Worm (Caenorhabditis elegans): Measurements from ENCODE around the gene Y55F3C.17.

Y55F3C.17 gene

DNA sequence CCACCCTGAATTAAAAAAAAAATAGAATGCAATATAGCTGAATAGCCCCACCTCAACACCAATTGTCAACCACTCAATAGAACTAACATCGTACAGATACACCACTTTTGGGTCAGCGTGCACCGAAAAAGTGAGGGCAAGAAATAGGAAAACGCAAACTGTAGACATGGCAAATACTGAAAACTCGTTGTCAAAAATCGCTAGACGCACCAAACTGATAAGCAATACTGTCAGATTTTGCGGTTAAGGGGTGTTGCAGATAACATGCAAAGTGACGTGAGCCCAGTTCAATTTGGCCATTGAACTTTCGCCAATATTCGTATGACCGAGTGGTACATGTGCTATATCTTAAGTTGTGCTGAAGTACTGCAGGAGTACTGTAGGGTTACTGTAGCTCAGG is 24.9 kb downstream of the Y55F3C.17 start, which contains the start of gene K11H12.3:
TSS of gene K11H12.3 (minus strand) at position 168 of the 400 bp plus-strand sequence.
- no peak for TF ChIP-seq lsy-2 (tag; optimal IDR thresholded peaks at IDR 0.05)
- TF ChIP-seq lin-35 (GFP tag; optimal IDR thresholded peaks at IDR 0.05): peak in 1 of 2 experiments; percentile 4
- peak; percentile 33 for TF ChIP-seq elt-2 (tag; optimal IDR thresholded peaks at IDR 0.05)
- no peak for TF ChIP-seq unc-98 (GFP tag; IDR thresholded peaks at IDR 0.05)
- TF ChIP-seq ztf-4 (tag; optimal IDR thresholded peaks at IDR 0.05): no peak
- no peak for TF ChIP-seq efl-1 (optimal IDR thresholded peaks at IDR 0.05)
- peak in 1 of 2 experiments; percentile 29 for TF ChIP-seq efl-1 (GFP tag; optimal IDR thresholded peaks at IDR 0.05 in 1 of 2)
- TF ChIP-seq ceh-82 (tag; optimal IDR thresholded peaks at IDR 0.05): no peak
- TF ChIP-seq nhr-19 (GFP tag; conservative IDR thresholded peaks at IDR 0.05): no peak

- TF ChIP-seq efl-1 (optimal IDR thresholded peaks at IDR 0.05) (no peak), efl-1 (GFP tag; optimal IDR thresholded peaks at IDR 0.05 in 1 of 2) (peak in 1 of 2 experiments; percentile 35), sox-4 (tag; optimal IDR thresholded peaks at IDR 0.05) (no peak), nhr-47 (tag; optimal IDR thresholded peaks at IDR 0.05) (no peak), aly-2 (tag; optimal IDR thresholded peaks at IDR 0.05) (no peak), nhr-85 (tag) (peak; percentile 6)
Measured at ce11 chrIV:670455-670854, 27.7 kb downstream of the Y55F3C.17 start, which contains the start of gene K11H12.11. Gene K11H12.11, minus strand, starts transcription at chrIV:670555.

DNA sequence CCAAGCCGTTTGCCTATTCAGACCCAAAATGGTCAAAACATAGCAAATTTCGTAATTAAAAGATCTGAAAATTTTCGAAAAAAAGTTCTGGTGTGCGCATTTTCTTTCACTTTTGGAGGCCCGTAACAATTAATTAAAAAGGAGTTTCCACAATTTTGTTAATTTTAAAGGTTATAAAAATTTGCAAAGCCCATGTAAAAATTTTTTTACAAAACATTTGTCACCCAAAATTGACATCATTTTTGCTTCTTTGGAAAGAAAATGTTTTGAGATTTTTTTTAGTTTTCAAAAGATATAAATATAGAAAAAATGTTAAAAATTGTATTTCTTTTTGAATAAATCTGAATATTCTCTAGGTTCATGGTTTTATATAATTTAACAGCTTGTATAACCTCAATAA is 31.2 kb downstream of the Y55F3C.17 start, which contains the start of gene K11H12.6:
TSS of gene K11H12.6 (plus strand) at position 301 of the 400 bp plus-strand sequence.
- TF ChIP-seq grh-1 (GFP tag; IDR thresholded peaks at IDR 0.05) (no peak), hpl-2 (GFP tag; optimal IDR thresholded peaks at IDR 0.05) (no peak), efl-1 (optimal IDR thresholded peaks at IDR 0.05) (no peak), efl-1 (GFP tag; optimal IDR thresholded peaks at IDR 0.05 in 1 of 2) (no peak), snpc-4 (tag; optimal IDR thresholded peaks at IDR 0.05) (no peak), mep-1 (tag; optimal IDR thresholded peaks at IDR 0.05) (no peak), mab-9 (GFP tag; IDR thresholded peaks at IDR 0.05) (no peak), unc-130 (tag; optimal IDR thresholded peaks at IDR 0.05) (no peak), aha-1 (tag; optimal IDR thresholded peaks at IDR 0.05) (no peak), ama-1 (optimal IDR thresholded peaks at IDR 0.05) (no peak), nhr-12 (tag; optimal IDR thresholded peaks at IDR 0.05) (no peak), nhr-28 (tag; optimal IDR thresholded peaks at IDR 0.05) (no peak), sup-37 (GFP tag; optimal IDR thresholded peaks at IDR 0.05) (no peak), skn-1 (tag; optimal IDR thresholded peaks at IDR 0.05) (no peak), nhr-84 (tag; optimal IDR thresholded peaks at IDR 0.05) (no peak), ceh-63 (GFP tag; optimal IDR thresholded peaks at IDR 0.05) (no peak), nhr-71 (tag; optimal IDR thresholded peaks at IDR 0.05) (no peak), rnt-1 (tag; optimal IDR thresholded peaks at IDR 0.05) (no peak), nhr-90 (tag; optimal IDR thresholded peaks at IDR 0.05; ENCODE audit: poor library complexity) (no peak), Y116A8C.19 (tag; optimal IDR thresholded peaks at IDR 0.05; ENCODE audit: borderline replicate concordance) (no peak)

ce11 chrIV:665225-665624 is 33.0 kb downstream of the Y55F3C.17 start, which contains the start of gene K11H12.7:
Gene K11H12.7, plus strand, starts transcription at chrIV:665525.
- TF ChIP-seq unc-98 (GFP tag; IDR thresholded peaks at IDR 0.05) (no peak), aly-2 (tag; optimal IDR thresholded peaks at IDR 0.05) (no peak), nhr-71 (tag; optimal IDR thresholded peaks at IDR 0.05) (no peak), hpl-2 (GFP tag; optimal IDR thresholded peaks at IDR 0.05) (no peak), nhr-76 (tag; optimal IDR thresholded peaks at IDR 0.05) (no peak), lir-3 (tag; optimal IDR thresholded peaks at IDR 0.05; ENCODE audit: poor library complexity) (no peak)

DNA sequence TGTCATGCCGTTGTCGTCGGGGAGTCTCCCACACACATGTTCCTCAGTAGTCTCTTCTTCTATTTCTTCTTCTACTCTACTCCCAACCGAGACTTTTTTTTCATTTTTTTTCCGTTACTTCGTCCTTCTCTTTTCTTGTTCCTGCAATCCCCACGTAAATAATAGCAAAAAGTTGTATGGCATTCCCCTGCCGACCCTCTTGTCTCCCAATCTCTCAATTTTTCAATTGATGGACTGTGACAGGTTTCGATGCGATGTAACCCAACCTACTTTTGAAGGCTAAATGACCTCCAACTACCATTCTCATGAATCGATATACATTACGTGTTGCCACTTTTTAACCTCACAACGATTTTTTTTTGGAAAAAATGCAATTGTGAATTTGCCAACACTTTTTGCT is 34.1 kb downstream of the Y55F3C.17 start:
- TF ChIP-seq sptf-1 (tag; optimal IDR thresholded peaks at IDR 0.05): no peak
- peak in 1 of 6 experiments; percentile 47 for TF ChIP-seq elt-3 (tag; optimal IDR thresholded peaks at IDR 0.05)
- no peak for TF ChIP-seq elt-2 (tag; optimal IDR thresholded peaks at IDR 0.05)
- no peak for TF ChIP-seq skn-1 (tag; optimal IDR thresholded peaks at IDR 0.05)
- TF ChIP-seq ztf-11 (tag; optimal IDR thresholded peaks at IDR 0.05): no peak
- no peak for TF ChIP-seq hlh-4 (tag; optimal IDR thresholded peaks at IDR 0.05)
- no peak for TF ChIP-seq jun-1 (tag; optimal IDR thresholded peaks at IDR 0.05)
- TF ChIP-seq nhr-47 (tag; optimal IDR thresholded peaks at IDR 0.05): no peak
- no peak for TF ChIP-seq nhr-76 (tag; optimal IDR thresholded peaks at IDR 0.05)
- TF ChIP-seq fkh-8 (tag; optimal IDR thresholded peaks at IDR 0.05): no peak
- TF ChIP-seq mef-2 (tag; optimal IDR thresholded peaks at IDR 0.05): no peak
- no peak for TF ChIP-seq nhr-71 (tag; optimal IDR thresholded peaks at IDR 0.05)
- peak; percentile 63 for TF ChIP-seq blmp-1 (tag; optimal IDR thresholded peaks at IDR 0.05)
- TF ChIP-seq lin-14 (GFP tag; optimal IDR thresholded peaks at IDR 0.05): peak; percentile 82
- no peak for TF ChIP-seq unc-30 (tag; optimal IDR thresholded peaks at IDR 0.05)
- TF ChIP-seq mdl-1 (tag; optimal IDR thresholded peaks at IDR 0.05): no peak
- TF ChIP-seq Y116A8C.19 (tag; optimal IDR thresholded peaks at IDR 0.05; ENCODE audit: borderline replicate concordance): no peak
- no peak for TF ChIP-seq ceh-88 (GFP tag; IDR thresholded peaks at IDR 0.05)
- TF ChIP-seq aha-1 (tag; optimal IDR thresholded peaks at IDR 0.05): no peak
- TF ChIP-seq unc-86 (tag; optimal IDR thresholded peaks at IDR 0.05): no peak
